Worm (Caenorhabditis elegans) whole organism, early embryonic: Measurements from ENCODE around the gene cwn-2.

Experiments
- B0310.2 ChIP-seq: sonication (generic microtip); optimal IDR thresholded peaks from 2 replicates; lab custom pipeline; 2016; ENCODE audit warnings: mild to moderate bottlenecking, missing genetic modification characterization, missing compliant biosample characterization
- ama-1 ChIP-seq: fragments of 150-350 bp; optimal IDR thresholded peaks from 2 replicates; lab custom pipeline; 2014
- ceh-13 ChIP-seq: fragments of 200-800 bp; sonication (Bioruptor generic); optimal IDR thresholded peaks from 2 replicates; lab custom pipeline; 2018; ENCODE audit warnings: mild to moderate bottlenecking, missing genetic modification characterization, missing compliant biosample characterization
- ceh-36 ChIP-seq: sonication (generic microtip); optimal IDR thresholded peaks from 2 replicates; lab custom pipeline; 2016; ENCODE audit warnings: missing genetic modification characterization, inconsistent platforms, missing compliant biosample characterization
- ets-7 ChIP-seq: sonication (generic microtip); optimal IDR thresholded peaks from 2 replicates; lab custom pipeline; 2016; ENCODE audit warnings: missing genotype, missing genetic modification characterization, missing compliant biosample characterization
- flt-1 ChIP-seq: fragments of 200-800 bp; sonication (Bioruptor generic); IDR thresholded peaks from 2 replicates; pipeline ENCODE4 v1.3.6; 2022; ENCODE audit warnings: missing genetic modification characterization, missing compliant biosample characterization
- hmbx-1 ChIP-seq: sonication (generic microtip); optimal IDR thresholded peaks from 2 replicates; lab custom pipeline; 2016; ENCODE audit warnings: mild to moderate bottlenecking, missing genetic modification characterization, missing compliant biosample characterization
- hnd-1 ChIP-seq: sonication (generic microtip); optimal IDR thresholded peaks from 2 replicates; lab custom pipeline; 2016; ENCODE audit warnings: missing genetic modification characterization, missing compliant biosample characterization
- tra-4 ChIP-seq: sonication (generic microtip); optimal IDR thresholded peaks from 2 replicates; lab custom pipeline; 2017; ENCODE audit warnings: missing genetic modification characterization, missing compliant biosample characterization

DNA sequence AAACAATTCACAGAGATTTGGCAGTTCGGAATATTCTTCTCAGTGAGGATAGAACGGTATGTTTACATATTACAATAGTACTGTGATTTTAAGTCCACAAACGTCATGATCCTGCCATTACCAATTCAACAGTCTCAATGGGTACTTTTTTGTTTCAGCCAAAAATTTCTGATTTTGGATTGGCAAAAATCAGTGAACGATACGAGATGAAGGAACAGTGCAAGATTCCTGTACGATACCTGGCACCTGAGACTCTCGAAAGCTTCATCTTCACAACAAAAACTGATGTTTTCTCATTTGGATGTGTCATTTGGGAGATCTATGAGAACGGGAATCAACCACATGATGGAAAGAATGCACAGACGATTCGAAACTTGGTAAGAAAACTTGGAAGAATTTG is 10.4 kb downstream of the cwn-2 start:
- TF ChIP-seq ets-7: no peak
- no peak for TF ChIP-seq ama-1 (lab: Kevin White, UChicago)
- TF ChIP-seq tra-4 (tag; lab: Kevin White, UChicago): no peak
- TF ChIP-seq hmbx-1 (tag; lab: Kevin White, UChicago): no peak
- TF ChIP-seq B0310.2 (tag; lab: Kevin White, UChicago): no peak
- no peak for TF ChIP-seq ceh-36 (tag; lab: Kevin White, UChicago)
- no peak for TF ChIP-seq hnd-1 (tag; lab: Kevin White, UChicago)
- no peak for TF ChIP-seq ceh-13 (GFP tag; lab: Kevin White, UChicago)
- TF ChIP-seq flt-1 (GFP tag; lab: Robert Waterston, UW): no peak
